Worm (Caenorhabditis elegans): ENCODE data around the gene peli-1.
"Not testable (repeated sequence)": the region's sequence is repeated elsewhere in the genome, so short reads cannot be mapped to it uniquely, and the experiment has no call there.

The peli-1 gene

DNA sequence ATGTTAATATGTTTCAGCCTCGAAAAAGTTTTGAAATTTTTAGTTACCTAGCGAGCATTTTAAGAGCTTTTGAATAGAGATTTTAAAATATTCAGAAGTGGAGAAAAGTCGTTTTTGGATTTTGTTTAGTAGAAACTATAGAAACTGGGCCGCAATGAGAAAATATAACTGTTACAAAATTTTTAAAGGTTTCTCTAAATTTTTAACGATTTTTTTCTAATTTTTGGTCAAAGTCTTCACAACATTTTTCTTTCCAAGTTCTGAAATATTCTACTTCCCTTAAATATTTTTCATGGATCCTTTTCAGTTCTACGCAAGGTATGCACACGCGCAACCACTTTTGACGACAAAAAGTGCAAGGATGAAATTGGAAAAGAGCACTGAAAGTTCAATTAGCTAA lies at the start of gene peli-1:
peli-1 (plus strand) TSS at position 301 of the 400 bp plus-strand sequence.
- TF ChIP-seq lin-11 (tag; optimal IDR thresholded peaks at IDR 0.05) (no peak), zag-1 (tag; optimal IDR thresholded peaks at IDR 0.05) (no peak)

ce11 chrV:5660604-5661209 lies 44.9 kb upstream of the peli-1 start, which contains the start of the genes mut-14 and C14C11.2:
mut-14 (minus strand) TSS chrV:5660704.
C14C11.2 (plus strand) TSS chrV:5661159.
- TF ChIP-seq nhr-237 (tag; optimal IDR thresholded peaks at IDR 0.05) (no peak), elt-1 (tag; optimal IDR thresholded peaks at IDR 0.05) (no peak), R02D3.7 (tag; optimal IDR thresholded peaks at IDR 0.05) (no peak), nhr-6 (tag; optimal IDR thresholded peaks at IDR 0.05) (no peak), alr-1 (tag; optimal IDR thresholded peaks at IDR 0.05) (no peak)

ce11 chrV:5663317-5663716 lies 42.3 kb upstream of the peli-1 start, which contains the start of gene C14C11.1:
C14C11.1 (plus strand) TSS chrV:5663617.
- TF ChIP-seq lin-39, nhr-25, R02D3.7 (tag; optimal IDR thresholded peaks at IDR 0.05): not testable (repeated sequence)

DNA sequence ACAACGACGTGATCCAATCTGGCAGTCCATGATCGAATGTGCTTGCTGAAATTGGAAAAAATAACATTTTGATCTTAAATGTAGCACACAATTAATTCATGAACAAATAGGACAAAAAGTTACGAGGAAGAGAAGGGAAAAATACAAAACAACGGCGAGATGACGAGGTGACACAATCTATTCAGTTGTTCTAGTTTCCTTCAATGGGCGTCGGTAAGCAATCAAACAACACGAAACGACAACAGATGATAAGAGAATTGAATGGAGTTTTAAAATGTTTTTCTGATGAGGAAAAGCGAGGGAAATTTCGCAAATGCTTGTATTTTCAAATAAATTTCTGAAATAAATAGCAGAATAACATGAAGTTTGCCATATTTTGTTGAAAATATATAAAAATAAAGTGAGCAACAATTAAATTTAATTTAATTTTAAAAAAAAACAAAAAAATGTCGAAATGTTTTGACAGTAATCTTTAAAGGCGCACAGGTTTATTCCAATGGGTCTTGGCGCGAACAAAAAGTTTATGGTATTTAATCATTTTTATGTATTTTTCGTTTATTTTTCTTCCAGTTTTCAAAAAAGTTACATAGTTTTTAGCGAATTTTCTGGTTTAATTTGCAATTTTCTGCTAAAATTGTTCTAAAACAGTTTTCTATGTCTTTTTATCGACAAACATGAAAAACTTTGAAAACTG lies 39.4 kb upstream of the peli-1 start, which contains the start of gene C14C11.7:
C14C11.7 (minus strand) TSS at position 51 of the 694 bp plus-strand sequence.
- TF ChIP-seq ztf-4 (tag; optimal IDR thresholded peaks at IDR 0.05): no peak
- TF ChIP-seq fos-1 (tag; optimal IDR thresholded peaks at IDR 0.05): peak; percentile 1

DNA sequence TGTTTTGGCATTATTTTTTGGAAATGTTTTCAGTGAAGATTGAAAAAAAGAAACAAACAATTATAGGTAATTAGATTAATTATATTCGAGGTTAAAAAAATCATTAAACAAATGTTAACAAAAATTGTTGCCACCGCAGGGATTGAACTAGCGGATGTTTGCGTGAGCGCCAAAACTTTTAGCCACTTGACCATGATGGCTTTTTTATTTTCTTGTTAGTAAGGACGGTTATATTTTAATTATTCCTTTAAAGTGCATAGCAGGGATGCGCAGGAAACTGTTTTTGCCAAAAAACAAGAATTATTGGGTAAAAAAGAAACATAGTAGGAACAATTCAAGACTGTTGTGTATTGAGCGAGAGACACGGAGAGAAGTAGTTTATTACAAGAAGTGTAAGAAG lies 38.3 kb upstream of the peli-1 start:
- TF ChIP-seq alr-1 (tag; optimal IDR thresholded peaks at IDR 0.05) (no peak), elt-3 (tag; optimal IDR thresholded peaks at IDR 0.05) (no peak), snpc-4 (tag; optimal IDR thresholded peaks at IDR 0.05) (no peak), sma-3 (GFP tag; optimal IDR thresholded peaks at IDR 0.05) (peak; percentile 65), unc-62 (GFP tag; optimal IDR thresholded peaks at IDR 0.05) (no peak), unc-39 (tag; optimal IDR thresholded peaks at IDR 0.05) (no peak), mdl-1 (tag; optimal IDR thresholded peaks at IDR 0.05) (no peak), elt-1 (tag; optimal IDR thresholded peaks at IDR 0.05) (no peak), ceh-82 (tag; optimal IDR thresholded peaks at IDR 0.05) (no peak), blmp-1 (tag; optimal IDR thresholded peaks at IDR 0.05; ENCODE audit: insufficient read depth) (no peak), ztf-4 (tag; optimal IDR thresholded peaks at IDR 0.05) (no peak), unc-55 (GFP tag; optimal IDR thresholded peaks at IDR 0.05) (no peak), ztf-11 (tag; optimal IDR thresholded peaks at IDR 0.05) (no peak), nhr-25 (tag; optimal IDR thresholded peaks at IDR 0.05) (no peak), nhr-129 (tag; optimal IDR thresholded peaks at IDR 0.05) (no peak), nhr-21 (tag; optimal IDR thresholded peaks at IDR 0.05) (peak; percentile 66), sma-9 (GFP tag; optimal IDR thresholded peaks at IDR 0.05) (peak; percentile 69), sma-9 (tag; optimal IDR thresholded peaks at IDR 0.05) (no peak), C34F6.9 (tag; optimal IDR thresholded peaks at IDR 0.05) (no peak), zag-1 (tag; optimal IDR thresholded peaks at IDR 0.05) (no peak), gmeb-1 (tag; optimal IDR thresholded peaks at IDR 0.05) (peak; percentile 3), Y55F3AM.14 (GFP tag; optimal IDR thresholded peaks at IDR 0.05) (peak; percentile 34), nhr-77 (tag; optimal IDR thresholded peaks at IDR 0.05) (no peak), egl-27 (tag; optimal IDR thresholded peaks at IDR 0.05) (no peak), lin-13 (GFP tag; optimal IDR thresholded peaks at IDR 0.05) (no peak), dmd-4 (tag; optimal IDR thresholded peaks at IDR 0.05) (no peak), nhr-6 (tag; optimal IDR thresholded peaks at IDR 0.05) (no peak), nhr-237 (tag; optimal IDR thresholded peaks at IDR 0.05) (no peak), fos-1 (tag; optimal IDR thresholded peaks at IDR 0.05) (no peak), mab-5 (tag; optimal IDR thresholded peaks at IDR 0.05) (no peak), crh-2 (tag; optimal IDR thresholded peaks at IDR 0.05) (peak; percentile 55), lsy-2 (tag; optimal IDR thresholded peaks at IDR 0.05) (no peak), aly-2 (tag; optimal IDR thresholded peaks at IDR 0.05) (no peak)
